Worm (Caenorhabditis elegans) whole organism, L4 larva: ENCODE measurements around the gene sri-77.

Experiments used
- T20F7.1 ChIP-seq: fragments of 200-800 bp; sonication (Bioruptor generic); optimal IDR thresholded peaks from 2 replicates; lab custom pipeline; 2018; ENCODE audit warnings: mild to moderate bottlenecking, missing genetic modification characterization, missing compliant biosample characterization
- mxl-2 ChIP-seq: fragments of 200-800 bp; sonication (Bioruptor generic); conservative IDR thresholded peaks from 2 replicates; pipeline ENCODE4 v1.3.6; 2022; ENCODE audit warnings: missing genetic modification reagents, missing genetic modification characterization, missing compliant biosample characterization
- unc-62 ChIP-seq, 3 experiments: fragments of 150-350 bp in 1 of 3; sonication (generic microtip); optimal IDR thresholded peaks in 2 of 3; peaks in 1 of 3; 1 replicate in 1 of 3; 2 replicates in 2 of 3; lab custom pipeline; 2014 to 2017; ENCODE audit warnings: missing biosample characterization in 3 of 3, missing genetic modification characterization in 3 of 3, missing genetic modification reagents in 3 of 3, missing genotype in 1 of 3

DNA sequence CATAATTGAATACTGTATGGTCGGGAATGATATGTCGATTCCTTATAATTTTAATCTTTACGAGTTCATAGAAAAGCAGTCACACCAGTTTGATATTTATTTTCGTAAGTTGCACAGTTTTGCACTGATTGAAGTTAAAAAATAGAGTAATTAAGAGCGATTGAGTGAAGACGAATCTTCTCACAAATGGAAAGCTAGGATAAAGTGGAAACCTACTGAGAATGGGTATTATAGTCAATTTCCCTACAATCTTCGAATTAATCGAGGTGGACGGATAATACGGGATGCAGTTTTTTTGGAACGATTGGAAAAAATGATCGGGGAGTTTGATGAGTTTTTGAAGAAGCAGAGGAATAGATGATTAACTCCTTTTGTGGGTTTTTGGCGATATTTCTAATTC lies 35.8 kb upstream of the sri-77 start, which contains the start of gene F22E5.23:
- TF ChIP-seq mxl-2 (GFP tag; lab: Robert Waterston, UW): no peak
- TF ChIP-seq T20F7.1 (GFP tag; lab: Kevin White, UChicago): no peak
- TF ChIP-seq unc-62 (GFP tag; optimal IDR thresholded peaks at IDR 0.05 in 1 of 2; lab: Kevin White, UChicago): no peak
- no peak for TF ChIP-seq unc-62 (tag; optimal IDR thresholded peaks at IDR 0.05; lab: Kevin White, UChicago)
